Worm (Caenorhabditis elegans) whole organism, early embryonic: Measurements from ENCODE around the gene mrps-9.

Source experiments
- F13C5.2 ChIP-seq: sonication (generic microtip); optimal IDR thresholded peaks from 2 replicates; lab custom pipeline; 2017; ENCODE audit warnings: mild to moderate bottlenecking, missing genetic modification characterization, inconsistent platforms, missing compliant biosample characterization
- aly-1 ChIP-seq: sonication (generic microtip); optimal IDR thresholded peaks from 2 replicates; lab custom pipeline; 2016; ENCODE audit warnings: missing genetic modification characterization, missing compliant biosample characterization
- ama-1 ChIP-seq: fragments of 150-350 bp; optimal IDR thresholded peaks from 2 replicates; lab custom pipeline; 2014
- ets-7 ChIP-seq: sonication (generic microtip); optimal IDR thresholded peaks from 2 replicates; lab custom pipeline; 2016; ENCODE audit warnings: missing genotype, missing genetic modification characterization, missing compliant biosample characterization
- flt-1 ChIP-seq: fragments of 200-800 bp; sonication (Bioruptor generic); IDR thresholded peaks from 2 replicates; pipeline ENCODE4 v1.3.6; 2022; ENCODE audit warnings: missing genetic modification characterization, missing compliant biosample characterization
- hnd-1 ChIP-seq: sonication (generic microtip); optimal IDR thresholded peaks from 2 replicates; lab custom pipeline; 2016; ENCODE audit warnings: missing genetic modification characterization, missing compliant biosample characterization
- pes-1 ChIP-seq: fragments of 200-800 bp; sonication (Bioruptor generic); IDR thresholded peaks from 2 replicates; pipeline ENCODE4 v1.3.6; 2022; ENCODE audit warnings: missing genetic modification reagents, missing genetic modification characterization, missing compliant biosample characterization
- tbx-11 ChIP-seq: fragments of 200-800 bp; sonication (Bioruptor generic); IDR thresholded peaks from 2 replicates; pipeline ENCODE4 v1.3.6; 2022; ENCODE audit warnings: missing genetic modification characterization, missing compliant biosample characterization
- tbx-37 ChIP-seq: fragments of 200-800 bp; sonication (Bioruptor generic); conservative IDR thresholded peaks from 2 replicates; pipeline ENCODE4 v1.3.6; 2022; ENCODE audit warnings: missing genetic modification reagents, missing genetic modification characterization, missing compliant biosample characterization
- tra-4 ChIP-seq: sonication (generic microtip); optimal IDR thresholded peaks from 2 replicates; lab custom pipeline; 2017; ENCODE audit warnings: missing genetic modification characterization, missing compliant biosample characterization

DNA sequence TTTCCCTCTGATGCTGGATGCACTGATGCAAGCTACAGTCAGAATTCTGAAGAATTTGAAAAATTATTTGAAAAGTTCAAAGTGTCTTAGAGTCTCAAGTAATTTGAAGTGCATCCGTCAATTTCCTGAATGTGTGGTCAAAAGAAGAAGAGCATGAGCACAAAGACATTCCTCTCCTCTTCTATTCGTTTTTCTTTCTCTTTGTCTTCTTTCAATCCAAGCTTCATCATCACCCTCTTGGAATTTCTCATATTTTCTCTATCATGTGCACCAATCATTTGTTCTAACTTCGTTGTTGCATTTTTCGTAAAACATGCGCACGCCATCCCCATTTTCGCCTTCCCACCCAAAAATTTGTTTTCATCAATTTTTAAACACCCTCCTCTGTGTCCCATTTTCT lies 20.1 kb downstream of the mrps-9 start:
- TF ChIP-seq ama-1 (lab: Kevin White, UChicago) (no peak), flt-1 (GFP tag; lab: Robert Waterston, UW) (no peak), F13C5.2 (tag; lab: Kevin White, UChicago) (no peak), hnd-1 (tag; lab: Kevin White, UChicago) (no peak), aly-1 (tag; lab: Kevin White, UChicago) (no peak), ets-7 (no peak), tbx-37 (no peak), tbx-11 (GFP tag; lab: Robert Waterston, UW) (no peak), pes-1 (GFP tag; lab: Robert Waterston, UW) (no peak), tra-4 (tag; lab: Kevin White, UChicago) (no peak)
